Fruit fly (Drosophila melanogaster) whole organism, embryonic: ENCODE data around the gene His3.3B.
A peak's percentile ranks its signal among the peaks of the same experiment; 100 is the strongest.

ENCODE experiments used
- B-H1 ChIP-seq: fragments of 200-800 bp; sonication (Bioruptor generic); IDR thresholded peaks from 3 replicates; pipeline ENCODE4 v1.3.6; 2022; ENCODE audit warnings: missing biosample characterization, missing genetic modification characterization
- BtbVII ChIP-seq: fragments of 200-800 bp; sonication (Bioruptor generic); optimal IDR thresholded peaks from 3 replicates; lab custom pipeline; 2017; ENCODE audit warnings: missing biosample characterization, mild to moderate bottlenecking, missing genetic modification characterization
- CG10147 ChIP-seq: fragments of 200-800 bp; sonication (Bioruptor generic); optimal IDR thresholded peaks from 2 replicates; lab custom pipeline; 2019; ENCODE audit warnings: missing biosample characterization, mild to moderate bottlenecking, missing genetic modification characterization, moderate library complexity
- CG10543 ChIP-seq: fragments of 200-800 bp; sonication (Bioruptor generic); optimal IDR thresholded peaks from 3 replicates; lab custom pipeline; 2017; ENCODE audit warnings: missing biosample characterization, mild to moderate bottlenecking, missing genetic modification characterization, moderate library complexity
- CG10959 ChIP-seq: fragments of 200-800 bp; sonication (Bioruptor generic); IDR thresholded peaks from 2 replicates; pipeline ENCODE4 v1.3.6; 2022; ENCODE audit warnings: missing biosample characterization, missing genetic modification characterization
- CG12769 ChIP-seq: fragments of 200-800 bp; sonication (Bioruptor generic); optimal IDR thresholded peaks from 2 replicates; lab custom pipeline; 2019; ENCODE audit warnings: missing biosample characterization, mild to moderate bottlenecking, missing genetic modification characterization, moderate library complexity
- CG14014 ChIP-seq: fragments of 200-800 bp; sonication (Bioruptor generic); IDR thresholded peaks from 2 replicates; pipeline ENCODE4 v1.3.6; 2022; ENCODE audit warnings: missing biosample characterization, missing genetic modification characterization
- CG18599 ChIP-seq: fragments of 200-800 bp; sonication (Bioruptor generic); optimal IDR thresholded peaks from 3 replicates; lab custom pipeline; 2017; ENCODE audit warnings: missing biosample characterization, missing genetic modification characterization, mild to moderate bottlenecking, moderate library complexity, missing genetic modification reagents
- CG3281 ChIP-seq: fragments of 200-800 bp; sonication (Bioruptor generic); optimal IDR thresholded peaks from 3 replicates; lab custom pipeline; 2017; ENCODE audit warnings: missing biosample characterization, mild to moderate bottlenecking, missing genetic modification characterization
- CG33213 ChIP-seq: fragments of 200-800 bp; sonication (Bioruptor generic); optimal IDR thresholded peaks from 3 replicates; lab custom pipeline; 2016; ENCODE audit warnings: missing biosample characterization, missing genetic modification characterization
- CG34422 ChIP-seq: fragments of 200-800 bp; sonication (Bioruptor generic); IDR thresholded peaks from 3 replicates; pipeline ENCODE4 v1.3.6; 2022; ENCODE audit warnings: missing biosample characterization, missing genetic modification characterization
- CG4617 ChIP-seq: fragments of 200-800 bp; sonication (Bioruptor generic); optimal IDR thresholded peaks from 3 replicates; lab custom pipeline; 2016; ENCODE audit warnings: missing biosample characterization, missing genetic modification characterization, borderline replicate concordance
- CG4820 ChIP-seq: fragments of 200-800 bp; sonication (Bioruptor generic); optimal IDR thresholded peaks from 3 replicates; lab custom pipeline; 2016; ENCODE audit warnings: missing biosample characterization, missing genetic modification characterization
- CG5180 ChIP-seq: fragments of 200-800 bp; sonication (Bioruptor generic); optimal IDR thresholded peaks from 3 replicates; lab custom pipeline; 2017; ENCODE audit warnings: missing biosample characterization, missing genetic modification characterization, mild to moderate bottlenecking, moderate library complexity, missing genetic modification reagents
- CG6272 ChIP-seq: fragments of 200-800 bp; sonication (Bioruptor generic); IDR thresholded peaks from 2 replicates; pipeline ENCODE4 v1.3.6; 2022; ENCODE audit warnings: missing biosample characterization, missing genetic modification characterization
- CG8765 ChIP-seq: fragments of 200-800 bp; sonication (Bioruptor generic); IDR thresholded peaks from 2 replicates; pipeline ENCODE4 v1.3.6; 2022; ENCODE audit warnings: missing biosample characterization, missing genetic modification characterization
- CG9609 ChIP-seq: fragments of 200-800 bp; sonication (Bioruptor generic); optimal IDR thresholded peaks from 3 replicates; lab custom pipeline; 2016; ENCODE audit warnings: missing biosample characterization, missing genetic modification characterization
- Dip3 ChIP-seq: fragments of 200-800 bp; sonication (Bioruptor generic); optimal IDR thresholded peaks from 3 replicates; lab custom pipeline; 2016; ENCODE audit warnings: missing biosample characterization, missing genetic modification characterization
- Ets65A ChIP-seq: fragments of 200-800 bp; sonication (Bioruptor generic); peaks from one replicate; lab custom pipeline; 2016; ENCODE audit warnings: missing biosample characterization, missing genetic modification characterization
- Gug ChIP-seq: fragments of 200-800 bp; sonication (Bioruptor generic); IDR thresholded peaks from 4 replicates; pipeline ENCODE4 v1.3.6; 2022; ENCODE audit warnings: missing biosample characterization, missing genetic modification characterization
- HmgZ ChIP-seq: fragments of 200-800 bp; sonication (Bioruptor generic); optimal IDR thresholded peaks from 2 replicates; lab custom pipeline; 2018; ENCODE audit warnings: missing biosample characterization, mild to moderate bottlenecking, missing genetic modification characterization
- Med ChIP-seq: fragments of 200-800 bp; sonication (Bioruptor generic); peaks from one replicate; lab custom pipeline; 2016; ENCODE audit warnings: missing biosample characterization, missing genetic modification characterization, mild to moderate bottlenecking, inconsistent platforms, moderate library complexity
- Nf-YB ChIP-seq: fragments of 200-800 bp; sonication (Bioruptor generic); optimal IDR thresholded peaks from 3 replicates; lab custom pipeline; 2019; ENCODE audit warnings: missing biosample characterization, mild to moderate bottlenecking, missing genetic modification characterization, moderate library complexity
- Nf-YC ChIP-seq: fragments of 200-800 bp; optimal IDR thresholded peaks from 3 replicates; lab custom pipeline; 2019; ENCODE audit warnings: missing biosample characterization, mild to moderate bottlenecking, missing genetic modification characterization, moderate library complexity
- Pdp1 ChIP-seq, 2 experiments: fragments of 200-800 bp; sonication (Bioruptor generic); optimal IDR thresholded peaks; 3 replicates each; lab custom pipeline; 2016; ENCODE audit warnings: missing biosample characterization in 2 of 2, missing genetic modification characterization in 2 of 2, mild to moderate bottlenecking in 1 of 2, moderate library complexity in 1 of 2
- Rx ChIP-seq: fragments of 200-800 bp; sonication (Bioruptor generic); IDR thresholded peaks from 2 replicates; pipeline ENCODE4 v1.3.6; 2022; ENCODE audit warnings: missing biosample characterization, missing genetic modification characterization
- Sox102F ChIP-seq: fragments of 200-800 bp; sonication (Bioruptor generic); optimal IDR thresholded peaks from 2 replicates; lab custom pipeline; 2018; ENCODE audit warnings: missing biosample characterization, mild to moderate bottlenecking, missing genetic modification characterization, moderate library complexity
- Tbp ChIP-seq: fragments of >200 bp; optimal IDR thresholded peaks from 2 replicates; lab custom pipeline; 2018; ENCODE audit warnings: missing biosample characterization, missing genetic modification characterization
- Xrp1 ChIP-seq: fragments of 200-800 bp; sonication (Bioruptor generic); IDR thresholded peaks from 2 replicates; pipeline ENCODE4 v1.3.6; 2022; ENCODE audit warnings: missing biosample characterization, missing genetic modification characterization
- abd-A ChIP-seq: fragments of 200-800 bp; sonication (Bioruptor generic); optimal IDR thresholded peaks from 3 replicates; lab custom pipeline; 2019; ENCODE audit warnings: missing biosample characterization, mild to moderate bottlenecking, missing genetic modification characterization, moderate library complexity
- al ChIP-seq: fragments of 200-800 bp; sonication (Bioruptor generic); IDR thresholded peaks from 2 replicates; pipeline ENCODE4 v1.3.6; 2022; ENCODE audit warnings: missing biosample characterization, missing genetic modification characterization
- cad ChIP-seq: fragments of >200 bp; optimal IDR thresholded peaks from 2 replicates; lab custom pipeline; 2017; ENCODE audit warnings: missing biosample characterization, missing genetic modification characterization
- chm ChIP-seq: fragments of 200-800 bp; sonication (Bioruptor generic); IDR thresholded peaks from 2 replicates; pipeline ENCODE4 v1.3.6; 2022; ENCODE audit warnings: missing biosample characterization, missing genetic modification characterization
- crol ChIP-seq: fragments of 200-800 bp; sonication (Bioruptor generic); IDR thresholded peaks from 2 replicates; pipeline ENCODE4 v1.3.6; 2022; ENCODE audit warnings: missing biosample characterization, missing genetic modification characterization
- klu ChIP-seq: fragments of 200-800 bp; sonication (Bioruptor generic); IDR thresholded peaks from 2 replicates; pipeline ENCODE4 v1.3.6; 2022; ENCODE audit warnings: missing biosample characterization, missing genetic modification characterization
- nau ChIP-seq: fragments of 200-800 bp; sonication (Bioruptor generic); optimal IDR thresholded peaks from 3 replicates; lab custom pipeline; 2017; ENCODE audit warnings: missing biosample characterization, mild to moderate bottlenecking, missing genetic modification characterization, missing genetic modification reagents
- nom ChIP-seq: fragments of 200-800 bp; sonication (Bioruptor generic); optimal IDR thresholded peaks from 2 replicates; lab custom pipeline; 2017; ENCODE audit warnings: missing biosample characterization, missing genetic modification characterization, mild to moderate bottlenecking, moderate library complexity, missing genetic modification reagents
- pan ChIP-seq, 4 experiments: fragments of >200 bp in 3 of 4; fragments of 200-800 bp in 1 of 4; sonication (Bioruptor generic) in 1 of 4; optimal IDR thresholded peaks in 3 of 4; IDR thresholded peaks in 1 of 4; 2 replicates each; pipeline versions ENCODE4 v1.3.6 to Lab custom; 2017 to 2022; ENCODE audit warnings: missing biosample characterization in 2 of 4, missing genetic modification characterization in 2 of 4, mixed read lengths in 1 of 4
- row ChIP-seq: fragments of 200-800 bp; sonication (Bioruptor generic); IDR thresholded peaks from 3 replicates; pipeline ENCODE4 v1.3.6; 2022; ENCODE audit warnings: missing biosample characterization, missing genetic modification characterization
- run ChIP-seq: fragments of 200-800 bp; sonication (Bioruptor generic); optimal IDR thresholded peaks from 3 replicates; lab custom pipeline; 2018; ENCODE audit warnings: missing biosample characterization, mild to moderate bottlenecking, missing genetic modification characterization
- slbo ChIP-seq: fragments of 200-800 bp; sonication (Bioruptor generic); IDR thresholded peaks from 2 replicates; pipeline ENCODE4 v1.3.6; 2022; ENCODE audit warnings: missing biosample characterization, missing genetic modification characterization
- sna ChIP-seq: fragments of 200-800 bp; sonication (Bioruptor generic); IDR thresholded peaks from 2 replicates; pipeline ENCODE4 v1.3.6; 2022; ENCODE audit warnings: missing biosample characterization, missing genetic modification characterization; ENCODE audit not compliant: partially characterized antibody
- sob ChIP-seq: fragments of 200-800 bp; sonication (Bioruptor generic); IDR thresholded peaks from 2 replicates; pipeline ENCODE4 v1.3.6; 2022; ENCODE audit warnings: missing biosample characterization, missing genetic modification characterization
- stwl ChIP-seq: fragments of 200-800 bp; sonication (Bioruptor generic); optimal IDR thresholded peaks from 3 replicates; lab custom pipeline; 2018; ENCODE audit warnings: missing biosample characterization, mild to moderate bottlenecking, missing genetic modification characterization, moderate library complexity
- tin ChIP-seq: fragments of 200-800 bp; sonication (Bioruptor generic); optimal IDR thresholded peaks from 3 replicates; lab custom pipeline; 2016; ENCODE audit warnings: missing biosample characterization, missing genetic modification characterization
- trh ChIP-seq: fragments of 200-800 bp; sonication (Bioruptor generic); optimal IDR thresholded peaks from 2 replicates; lab custom pipeline; 2016; ENCODE audit warnings: missing biosample characterization, missing genetic modification characterization
- z ChIP-seq: fragments of 200-800 bp; sonication (Bioruptor generic); IDR thresholded peaks from 3 replicates; pipeline ENCODE4 v1.3.6; 2022; ENCODE audit warnings: missing biosample characterization, missing genetic modification characterization
- zf30C ChIP-seq: fragments of 200-800 bp; sonication (Bioruptor generic); optimal IDR thresholded peaks from 3 replicates; lab custom pipeline; 2018; ENCODE audit warnings: missing biosample characterization, mild to moderate bottlenecking, missing genetic modification characterization

The His3.3B gene

DNA sequence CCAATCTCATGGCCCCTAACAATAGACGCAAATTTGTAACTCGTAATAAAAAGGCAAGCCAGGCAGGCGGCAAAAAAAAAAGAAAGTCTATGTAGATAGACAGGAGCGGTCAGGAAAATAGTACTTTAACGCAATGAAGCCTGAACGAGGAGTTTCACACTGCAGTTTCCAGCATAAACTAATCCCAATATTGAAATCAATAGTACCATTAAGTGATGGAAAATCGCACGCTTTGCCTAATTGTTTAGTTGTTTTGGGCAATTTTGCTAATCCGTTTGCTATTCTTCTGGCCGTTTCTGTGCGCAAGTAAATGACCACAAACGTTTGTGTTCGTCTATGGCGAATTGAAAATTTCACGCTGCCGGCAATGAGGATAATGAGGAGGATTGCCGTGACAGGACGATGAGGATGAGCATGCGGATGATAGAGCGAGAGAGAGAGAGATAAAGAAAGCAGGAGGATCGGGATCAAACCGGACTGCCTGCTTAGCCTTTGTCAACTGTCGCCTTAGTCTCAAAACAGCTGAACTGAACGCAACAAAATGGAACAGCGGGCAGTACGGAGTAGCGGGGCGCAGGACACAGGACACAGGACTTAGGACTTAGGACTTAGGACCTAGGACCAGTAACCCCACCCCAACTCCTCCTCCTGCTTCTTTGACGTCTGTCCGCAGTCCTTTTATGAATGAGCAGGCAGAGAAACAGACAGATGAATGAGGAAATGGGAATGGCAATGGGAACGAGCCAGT, 29.0 kb downstream of the His3.3B start (continued):
- TF ChIP-seq al (GFP tag; lab: Robert Waterston, UW) = no peak
- no peak for TF ChIP-seq CG34422 (GFP tag; lab: Robert Waterston, UW)
- no peak for TF ChIP-seq cad (GFP tag; lab: Kevin White, UChicago)
- TF ChIP-seq Nf-YC = no peak
- no peak for TF ChIP-seq CG8765 (GFP tag; lab: Robert Waterston, UW)
- no peak for TF ChIP-seq Tbp (GFP tag; lab: Kevin White, UChicago)
- TF ChIP-seq stwl (tag; lab: Kevin White, UChicago) = no peak

DNA sequence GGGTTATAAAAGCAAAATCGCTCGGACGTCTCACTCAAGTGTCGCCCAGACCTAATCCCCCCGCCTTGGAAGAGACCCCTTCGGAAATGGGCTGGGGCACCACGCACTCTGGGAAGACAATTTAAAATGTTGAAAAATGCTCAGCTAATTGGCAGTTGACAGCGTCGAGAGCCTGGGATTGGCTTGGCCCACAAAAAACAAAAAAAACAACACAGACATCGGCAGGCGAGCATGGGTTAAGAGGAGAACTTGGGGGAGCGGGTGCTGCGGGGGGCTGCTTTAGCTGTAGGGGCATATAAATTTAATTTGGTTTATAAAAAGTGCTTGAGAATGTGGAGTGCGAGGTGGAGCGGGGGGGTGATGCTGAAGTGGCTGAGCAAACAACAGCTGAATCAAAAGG, 34.0 kb downstream of the His3.3B start:
- TF ChIP-seq CG18599 (GFP tag; lab: Kevin White, UChicago) (peak; percentile 14), slbo (GFP tag; lab: Robert Waterston, UW) (no peak), CG14014 (GFP tag; lab: Robert Waterston, UW) (0 out of 2 replicates have a peak, but pooled peaks have one; percentile 7), Nf-YB (GFP tag; lab: Kevin White, UChicago) (peak; percentile 15), nau (GFP tag; lab: Kevin White, UChicago) (peak; percentile 62), CG10543 (peak; percentile 16), CG5180 (GFP tag; lab: Kevin White, UChicago) (peak; percentile 47), HmgZ (no peak), Pdp1 (GFP tag; optimal IDR thresholded peaks at IDR 0.05; lab: Kevin White, UChicago) (peak in 1 of 2 experiments; percentile 12), sna (GFP tag; lab: Robert Waterston, UW) (no peak), Xrp1 (GFP tag; lab: Robert Waterston, UW) (0 out of 2 replicates have a peak, but pooled peaks have one; percentile 4), sob (0 out of 2 replicates have a peak, but pooled peaks have one; percentile 8), trh (no peak), CG12769 (tag; lab: Kevin White, UChicago) (peak; percentile 51), Med (GFP tag; lab: Kevin White, UChicago) (peak; percentile 51), CG10147 (GFP tag; lab: Kevin White, UChicago) (no peak), tin (no peak), Dip3 (no peak), CG4617 (GFP tag; lab: Kevin White, UChicago) (no peak), Gug (GFP tag; lab: Robert Waterston, UW) (no peak), CG33213 (GFP tag; lab: Kevin White, UChicago) (no peak), abd-A (tag; lab: Kevin White, UChicago) (peak; percentile 67), B-H1 (no peak), z (peak; percentile 47; the same call in 1 of the 3 replicates), zf30C (GFP tag; lab: Kevin White, UChicago) (no peak), CG3281 (no peak), BtbVII (GFP tag; lab: Kevin White, UChicago) (no peak), pan (optimal IDR thresholded peaks at IDR 0.05; lab: Kevin White, UChicago) (no peak), pan (GFP tag; optimal IDR thresholded peaks at IDR 0.05 in 1 of 2, IDR thresholded peaks at IDR 0.05 in 1 of 2) (no peak), run (tag; lab: Kevin White, UChicago) (no peak), crol (GFP tag; lab: Robert Waterston, UW) (peak; percentile 88), klu (GFP tag; lab: Robert Waterston, UW) (0 out of 2 replicates have a peak, but pooled peaks have one; percentile 8), CG9609 (GFP tag; lab: Kevin White, UChicago) (no peak), Rx (GFP tag; lab: Robert Waterston, UW) (no peak), row (peak; percentile 22; the same call in 2 of the 3 replicates), Ets65A (GFP tag; lab: Kevin White, UChicago) (peak; percentile 36), nom (GFP tag; lab: Kevin White, UChicago) (no peak), chm (GFP tag; lab: Robert Waterston, UW) (no peak), CG10959 (GFP tag; lab: Robert Waterston, UW) (no peak), CG4820 (GFP tag; lab: Kevin White, UChicago) (no peak), CG6272 (GFP tag; lab: Robert Waterston, UW) (no peak), Sox102F (GFP tag; lab: Kevin White, UChicago) (no peak)
